Worm (Caenorhabditis elegans) whole organism, young adult: ENCODE measurements around the gene ttll-5.

ENCODE experiments used
- B0261.1 ChIP-seq: sonication (generic microtip); optimal IDR thresholded peaks from 2 replicates; lab custom pipeline; 2016; ENCODE audit warnings: mild to moderate bottlenecking, missing genetic modification characterization, moderate library complexity, missing compliant biosample characterization
- C17E4.6 ChIP-seq: fragments of 200-800 bp; sonication (Bioruptor generic); IDR thresholded peaks from 2 replicates; pipeline ENCODE4 v1.3.6; 2022; ENCODE audit warnings: missing genetic modification reagents, missing genetic modification characterization, missing compliant biosample characterization
- F23B12.7 ChIP-seq: sonication (generic microtip); optimal IDR thresholded peaks from 2 replicates; lab custom pipeline; 2017; ENCODE audit warnings: missing genetic modification characterization, mild to moderate bottlenecking, missing compliant biosample characterization, antibody characterized with exemption, moderate library complexity; ENCODE audit not compliant: insufficient read depth
- F33H1.4 ChIP-seq: fragments of 200-800 bp; sonication (Bioruptor generic); IDR thresholded peaks from 2 replicates; pipeline ENCODE4 v1.3.6; 2022; ENCODE audit warnings: missing genetic modification reagents, missing genetic modification characterization, missing compliant biosample characterization
- F57C9.4 ChIP-seq: sonication (generic microtip); optimal IDR thresholded peaks from 2 replicates; lab custom pipeline; 2017; ENCODE audit warnings: mild to moderate bottlenecking, missing genetic modification characterization, missing compliant biosample characterization
- Y56A3A.18 ChIP-seq: fragments of 200-800 bp; sonication (Bioruptor generic); IDR thresholded peaks from 2 replicates; pipeline ENCODE4 v1.3.6; 2022; ENCODE audit warnings: missing genetic modification reagents, missing genetic modification characterization, missing compliant biosample characterization
- ama-1 ChIP-seq, 3 experiments: fragments of 150-350 bp in 1 of 3; sonication (generic microtip) in 2 of 3; optimal IDR thresholded peaks; 2 replicates each; lab custom pipeline; 2014 to 2018; ENCODE audit warnings: missing biosample characterization in 2 of 3, missing genetic modification characterization in 2 of 3, missing genetic modification reagents in 2 of 3
- aptf-3 ChIP-seq: fragments of 200-800 bp; sonication (Bioruptor generic); IDR thresholded peaks from 2 replicates; pipeline ENCODE4 v1.3.6; 2022; ENCODE audit warnings: missing genetic modification characterization, missing compliant biosample characterization
- ceh-79 ChIP-seq: sonication (generic microtip); optimal IDR thresholded peaks from 2 replicates; lab custom pipeline; 2017; ENCODE audit warnings: mild to moderate bottlenecking, missing genetic modification characterization, missing compliant biosample characterization
- ceh-91 ChIP-seq: fragments of 200-800 bp; sonication (Bioruptor generic); IDR thresholded peaks from 2 replicates; pipeline ENCODE4 v1.3.6; 2022; ENCODE audit warnings: missing genetic modification reagents, missing genetic modification characterization, missing compliant biosample characterization
- die-1 ChIP-seq: sonication (generic microtip); optimal IDR thresholded peaks from 2 replicates; lab custom pipeline; 2016; ENCODE audit warnings: missing genotype, mild to moderate bottlenecking, missing genetic modification characterization, missing compliant biosample characterization
- efl-1 ChIP-seq: fragments of 150-350 bp; optimal IDR thresholded peaks from 2 replicates; lab custom pipeline; 2014; ENCODE audit warnings: missing biosample characterization, missing genetic modification reagents, missing genetic modification characterization
- egl-18 ChIP-seq: fragments of 200-800 bp; sonication (Bioruptor generic); IDR thresholded peaks from 2 replicates; pipeline ENCODE4 v1.3.6; 2022; ENCODE audit warnings: missing genetic modification reagents, missing genetic modification characterization, missing compliant biosample characterization
- egrh-3 ChIP-seq: fragments of 200-800 bp; sonication (Bioruptor generic); IDR thresholded peaks from 2 replicates; pipeline ENCODE4 v1.3.6; 2022; ENCODE audit warnings: missing genetic modification reagents, missing genetic modification characterization, missing compliant biosample characterization
- ekl-4 ChIP-seq: fragments of 200-800 bp; sonication (Bioruptor generic); IDR thresholded peaks from 2 replicates; pipeline ENCODE4 v1.3.6; 2022; ENCODE audit warnings: missing genetic modification reagents, missing genetic modification characterization, missing compliant biosample characterization
- gei-17 ChIP-seq: fragments of 200-800 bp; sonication (Bioruptor generic); optimal IDR thresholded peaks from 2 replicates; lab custom pipeline; 2018; ENCODE audit warnings: mild to moderate bottlenecking, missing genetic modification characterization, missing compliant biosample characterization
- him-1 ChIP-seq: sonication (generic microtip); optimal IDR thresholded peaks from 2 replicates; lab custom pipeline; 2016; ENCODE audit warnings: missing genotype, missing genetic modification reagents, missing genetic modification characterization, missing compliant biosample characterization
- hsf-1 ChIP-seq: fragments of 200-800 bp; sonication (Bioruptor generic); IDR thresholded peaks from 2 replicates; pipeline ENCODE4 v1.3.6; 2022; ENCODE audit warnings: missing genetic modification reagents, missing genetic modification characterization, missing compliant biosample characterization
- let-607 ChIP-seq, 2 experiments: fragments of 200-800 bp in 1 of 2; sonication (Bioruptor generic) in 1 of 2; sonication (generic microtip) in 1 of 2; optimal IDR thresholded peaks; 2 replicates each; lab custom pipeline; 2016 to 2018; ENCODE audit warnings: mild to moderate bottlenecking in 2 of 2, missing compliant biosample characterization in 2 of 2, missing genetic modification characterization in 2 of 2, moderate library complexity in 2 of 2, missing genotype in 1 of 2
- lin-35 ChIP-seq, 3 experiments: fragments of 150-350 bp in 2 of 3; sonication (generic microtip) in 1 of 3; optimal IDR thresholded peaks; 2 replicates each; lab custom pipeline; 2014 to 2018; ENCODE audit warnings: missing biosample characterization in 3 of 3, missing genetic modification characterization in 3 of 3, missing genetic modification reagents in 3 of 3
- madf-10 ChIP-seq: sonication (generic microtip); optimal IDR thresholded peaks from 2 replicates; lab custom pipeline; 2016; ENCODE audit warnings: mild to moderate bottlenecking, missing genetic modification characterization, missing compliant biosample characterization
- mcd-1 ChIP-seq: fragments of 200-800 bp; sonication (Bioruptor generic); IDR thresholded peaks from 2 replicates; pipeline ENCODE4 v1.3.6; 2022; ENCODE audit warnings: missing genetic modification reagents, missing genetic modification characterization, missing compliant biosample characterization
- nhr-179 ChIP-seq: sonication (generic microtip); optimal IDR thresholded peaks from 2 replicates; lab custom pipeline; 2016; ENCODE audit warnings: mild to moderate bottlenecking, missing genetic modification characterization, missing compliant biosample characterization
- pbrm-1 ChIP-seq: fragments of 200-800 bp; sonication (Bioruptor generic); IDR thresholded peaks from 2 replicates; pipeline ENCODE4 v1.3.6; 2022; ENCODE audit warnings: missing genetic modification reagents, missing genetic modification characterization, missing compliant biosample characterization
- sdz-38 ChIP-seq: sonication (generic microtip); optimal IDR thresholded peaks from 2 replicates; lab custom pipeline; 2016; ENCODE audit warnings: missing genotype, missing genetic modification characterization, missing compliant biosample characterization
- snpc-1.1 ChIP-seq: sonication (generic microtip); optimal IDR thresholded peaks from 2 replicates; lab custom pipeline; 2017; ENCODE audit warnings: missing genetic modification characterization, mild to moderate bottlenecking, missing compliant biosample characterization, antibody characterized with exemption, moderate library complexity, missing genotype, missing genetic modification reagents; ENCODE audit not compliant: insufficient read depth
- snpc-1.3 ChIP-seq: sonication (generic microtip); optimal IDR thresholded peaks from 2 replicates; lab custom pipeline; 2017; ENCODE audit warnings: missing genetic modification characterization, mild to moderate bottlenecking, missing compliant biosample characterization, antibody characterized with exemption, moderate library complexity, missing genotype, missing genetic modification reagents; ENCODE audit not compliant: insufficient read depth
- snpc-4 ChIP-seq, 5 experiments: fragments of 150-350 bp in 1 of 5; sonication (generic microtip) in 4 of 5; optimal IDR thresholded peaks; 2 replicates each; lab custom pipeline; 2014 to 2018; ENCODE audit warnings: missing genetic modification characterization in 5 of 5, missing biosample characterization in 3 of 5, antibody characterized with exemption in 2 of 5, mild to moderate bottlenecking in 2 of 5, missing compliant biosample characterization in 2 of 5, missing genotype in 2 of 5, moderate library complexity in 2 of 5, missing genetic modification reagents in 1 of 5
- unc-130 ChIP-seq: sonication (generic microtip); optimal IDR thresholded peaks from 2 replicates; lab custom pipeline; 2016; ENCODE audit warnings: missing genetic modification reagents, missing genetic modification characterization, missing compliant biosample characterization
- unc-62 ChIP-seq: fragments of 150-350 bp; optimal IDR thresholded peaks from 2 replicates; lab custom pipeline; 2014; ENCODE audit warnings: missing biosample characterization, missing genetic modification reagents, missing genetic modification characterization
- zfh-2 ChIP-seq: fragments of 200-800 bp; sonication (Bioruptor generic); conservative IDR thresholded peaks from 2 replicates; pipeline ENCODE4 v1.3.6; 2022; ENCODE audit warnings: missing genetic modification reagents, missing genetic modification characterization, missing compliant biosample characterization
- ztf-26 ChIP-seq: sonication (generic microtip); optimal IDR thresholded peaks from 2 replicates; lab custom pipeline; 2017; ENCODE audit warnings: missing genetic modification characterization, missing compliant biosample characterization

The ttll-5 gene

DNA sequence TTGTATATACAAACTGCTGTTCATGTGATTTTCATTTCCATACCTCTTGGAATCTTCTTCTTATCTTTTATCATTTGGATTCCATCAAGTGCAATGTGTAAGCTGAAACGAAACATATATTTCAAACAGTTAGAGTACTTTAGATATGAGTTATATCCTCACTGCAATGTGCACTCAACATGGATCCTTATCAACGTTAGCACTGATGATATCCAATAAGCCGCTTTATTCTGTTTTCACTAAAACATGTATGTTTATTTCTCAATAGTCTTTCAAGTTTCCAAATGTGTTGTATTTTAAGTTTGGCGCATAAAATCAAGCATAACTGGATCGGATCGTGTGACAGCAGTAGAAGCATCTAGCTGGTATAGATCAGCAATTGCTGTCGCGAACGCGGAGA, 22.2 kb upstream of the ttll-5 start, which contains the start of gene T11F9.10:
Gene T11F9.10 (plus strand): TSS at position 301 of the 400 bp plus-strand sequence.
- TF ChIP-seq B0261.1 = no peak
- TF ChIP-seq sdz-38 (tag; lab: Kevin White, UChicago) = no peak
- no peak for TF ChIP-seq efl-1 (GFP tag; lab: Kevin White, UChicago)
- no peak for TF ChIP-seq F33H1.4 (GFP tag; lab: Robert Waterston, UW)
- no peak for TF ChIP-seq gei-17 (GFP tag; lab: Kevin White, UChicago)
- TF ChIP-seq F57C9.4 (tag; lab: Kevin White, UChicago) = no peak
- TF ChIP-seq lin-35 (GFP tag; optimal IDR thresholded peaks at IDR 0.05; lab: Kevin White, UChicago) = no peak
- no peak for TF ChIP-seq ekl-4 (GFP tag; lab: Robert Waterston, UW)
- TF ChIP-seq nhr-179 (tag; lab: Kevin White, UChicago) = no peak
- TF ChIP-seq egl-18 (GFP tag; lab: Robert Waterston, UW) = no peak
- TF ChIP-seq pbrm-1 (GFP tag; lab: Robert Waterston, UW) = no peak

ce11 chrV:11488288-11488687, 20.6 kb upstream of the ttll-5 start:
- TF ChIP-seq snpc-1.1 (tag; lab: Kevin White, UChicago) (peak; percentile 66), him-1 (no peak), snpc-4 (GFP tag; optimal IDR thresholded peaks at IDR 0.05; lab: Kevin White, UChicago) (no peak), snpc-4 (tag; optimal IDR thresholded peaks at IDR 0.05; lab: Kevin White, UChicago) (peak in 3 of 4 experiments; percentile 2 to 83 (median 70))

- TF ChIP-seq ztf-26 (tag; lab: Kevin White, UChicago) (no peak), madf-10 (tag; lab: Kevin White, UChicago) (no peak), aptf-3 (GFP tag; lab: Robert Waterston, UW) (no peak), let-607 (tag; optimal IDR thresholded peaks at IDR 0.05; lab: Kevin White, UChicago) (no peak), ceh-79 (tag; lab: Kevin White, UChicago) (no peak), egrh-3 (GFP tag; lab: Robert Waterston, UW) (no peak), snpc-1.3 (tag; lab: Kevin White, UChicago) (no peak), die-1 (tag; lab: Kevin White, UChicago) (no peak), unc-62 (GFP tag; lab: Kevin White, UChicago) (no peak), zfh-2 (GFP tag; lab: Robert Waterston, UW) (no peak), Y56A3A.18 (GFP tag; lab: Robert Waterston, UW) (no peak), ceh-91 (no peak), F23B12.7 (tag; lab: Kevin White, UChicago) (no peak), egl-18 (GFP tag; lab: Robert Waterston, UW) (no peak), unc-130 (GFP tag; lab: Kevin White, UChicago) (no peak), nhr-179 (tag; lab: Kevin White, UChicago) (no peak), mcd-1 (GFP tag; lab: Robert Waterston, UW) (no peak)
Observed at ce11 chrV:11490382-11490781, 18.5 kb upstream of the ttll-5 start, which contains the start of gene dhs-19. Gene dhs-19 (minus strand): TSS chrV:11490482.

DNA sequence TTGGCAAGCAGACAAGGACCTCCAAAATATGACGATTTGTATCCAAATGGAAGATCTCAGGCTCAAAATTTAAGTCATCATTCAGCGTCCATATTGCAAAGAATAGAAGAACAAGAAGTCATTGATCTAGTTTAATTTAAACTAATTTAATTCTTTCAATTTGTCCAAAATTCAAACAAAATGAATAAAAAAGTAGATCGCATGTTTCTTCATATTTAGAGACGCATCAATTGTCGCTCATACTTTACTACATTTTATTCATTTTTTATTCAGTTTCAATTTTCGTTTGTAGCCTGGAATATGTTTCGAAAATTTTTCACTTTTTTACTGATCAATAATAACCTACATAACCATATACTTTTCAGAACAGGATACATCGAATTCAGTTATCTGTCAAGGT, 16.4 kb upstream of the ttll-5 start, which contains the start of gene T11F9.21:
Gene T11F9.21 (plus strand): TSS at position 301 of the 400 bp plus-strand sequence.
- no peak for TF ChIP-seq hsf-1 (GFP tag; lab: Robert Waterston, UW)
- TF ChIP-seq C17E4.6 (GFP tag; lab: Robert Waterston, UW) = no peak
- no peak for TF ChIP-seq ama-1 (optimal IDR thresholded peaks at IDR 0.05; lab: Kevin White, UChicago)
- no peak for TF ChIP-seq ama-1 (GFP tag; optimal IDR thresholded peaks at IDR 0.05; lab: Kevin White, UChicago)
